Fruit fly (Drosophila melanogaster): ENCODE measurements around the gene CG5391.

The CG5391 gene

dm6 chr3R:22368777-22369214, 34.8 kb upstream of the CG5391 start (continued):
- no peak for TF ChIP-seq CkIIα-i1 (GFP tag; IDR thresholded peaks at IDR 0.05)
- peak; percentile 6 for TF ChIP-seq CG12071 (GFP tag; optimal IDR thresholded peaks at IDR 0.05)
- no peak for TF ChIP-seq prd (optimal IDR thresholded peaks at IDR 0.05)
- peak; percentile 78 for TF ChIP-seq prd (GFP tag; IDR thresholded peaks at IDR 0.05)
- peak; percentile 78 for TF ChIP-seq CG14441 (GFP tag; IDR thresholded peaks at IDR 0.05)
- peak; percentile 4 for TF ChIP-seq yki (optimal IDR thresholded peaks at IDR 0.05)
- peak; percentile 37 for TF ChIP-seq pnt (GFP tag; optimal IDR thresholded peaks at IDR 0.05)
- peak; percentile 69; the same call in 2 of the 3 replicates for TF ChIP-seq CG3726 (GFP tag; IDR thresholded peaks at IDR 0.05)
- TF ChIP-seq zf30C (GFP tag; optimal IDR thresholded peaks at IDR 0.05): no peak
- TF ChIP-seq Spps (tag; optimal IDR thresholded peaks at IDR 0.05): no peak
- peak; percentile 56 for TF ChIP-seq Xbp1 (GFP tag; optimal IDR thresholded peaks at IDR 0.05)
- TF ChIP-seq en (GFP tag; optimal IDR thresholded peaks at IDR 0.05): no peak
- TF ChIP-seq fd102C (GFP tag; optimal IDR thresholded peaks at IDR 0.05): no peak
- no peak for TF ChIP-seq HLHmδ (GFP tag; optimal IDR thresholded peaks at IDR 0.05)
- TF ChIP-seq CG10431 (GFP tag; optimal IDR thresholded peaks at IDR 0.05): no peak
- TF ChIP-seq pho (GFP tag; optimal IDR thresholded peaks at IDR 0.05): peak; percentile 19
- no peak for TF ChIP-seq CG17802 (tag; optimal IDR thresholded peaks at IDR 0.05)
- TF ChIP-seq gcm (GFP tag; optimal IDR thresholded peaks at IDR 0.05): no peak
- no peak for TF ChIP-seq dati (GFP tag; IDR thresholded peaks at IDR 0.05)
- TF ChIP-seq Blimp-1 (GFP tag; optimal IDR thresholded peaks at IDR 0.05): no peak
- TF ChIP-seq C15 (GFP tag; IDR thresholded peaks at IDR 0.05): 0 out of 3 replicates have a peak, but pooled peaks have one; percentile 49
- TF ChIP-seq Fer2 (tag; optimal IDR thresholded peaks at IDR 0.05): peak; percentile 45
- no peak for TF ChIP-seq eve (GFP tag; optimal IDR thresholded peaks at IDR 0.05)
- TF ChIP-seq CG11398 (GFP tag; optimal IDR thresholded peaks at IDR 0.05): no peak
- TF ChIP-seq rib (GFP tag; IDR thresholded peaks at IDR 0.05): no peak
- peak; percentile 65; the same call in 1 of the 2 replicates for TF ChIP-seq NFAT (GFP tag; IDR thresholded peaks at IDR 0.05)
- peak; percentile 14 for TF ChIP-seq Chrac-16 (GFP tag; optimal IDR thresholded peaks at IDR 0.05)
- no peak for TF ChIP-seq CG34376 (GFP tag; optimal IDR thresholded peaks at IDR 0.05)
- TF ChIP-seq CG15011 (GFP tag; optimal IDR thresholded peaks at IDR 0.05): peak; percentile 57
- TF ChIP-seq CG10979 (tag; optimal IDR thresholded peaks at IDR 0.05): peak; percentile 34
- no peak for TF ChIP-seq gsb-n (tag; optimal IDR thresholded peaks at IDR 0.05)
- TF ChIP-seq CG8359 (GFP tag; optimal IDR thresholded peaks at IDR 0.05; ENCODE audit: borderline replicate concordance): peak; percentile 19
- TF ChIP-seq YL-1 (GFP tag; optimal IDR thresholded peaks at IDR 0.05): no peak
- TF ChIP-seq mam (GFP tag; optimal IDR thresholded peaks at IDR 0.05): peak; percentile 71
- TF ChIP-seq CG17829 (tag; optimal IDR thresholded peaks at IDR 0.05): no peak
- TF ChIP-seq seq (GFP tag; IDR thresholded peaks at IDR 0.05): peak; percentile 84
- TF ChIP-seq Hey (tag; optimal IDR thresholded peaks at IDR 0.05): no peak
- TF ChIP-seq Awh (GFP tag; IDR thresholded peaks at IDR 0.05): peak; percentile 56; the same call in 1 of the 2 replicates
- TF ChIP-seq ATbp (GFP tag; optimal IDR thresholded peaks at IDR 0.05): peak; percentile 54
- no peak for TF ChIP-seq MTF-1 (GFP tag; optimal IDR thresholded peaks at IDR 0.05; ENCODE audit: borderline replicate concordance)
- TF ChIP-seq Atf-2 (GFP tag; optimal IDR thresholded peaks at IDR 0.05): no peak
- TF ChIP-seq CG32532 (GFP tag; IDR thresholded peaks at IDR 0.05): peak; percentile 79
- TF ChIP-seq bsh (GFP tag; optimal IDR thresholded peaks at IDR 0.05): peak in 1 of 2 experiments; percentile 38
- peak in 1 of 2 experiments; percentile 13 for TF ChIP-seq chif (GFP tag; optimal IDR thresholded peaks at IDR 0.05)
- TF ChIP-seq CG6175 (GFP tag; IDR thresholded peaks at IDR 0.05): no peak
- peak; percentile 25 for TF ChIP-seq jing (GFP tag; optimal IDR thresholded peaks at IDR 0.05)
- peak; percentile 49 for TF ChIP-seq HHEX (GFP tag; optimal IDR thresholded peaks at IDR 0.05)
- no peak for TF ChIP-seq zen (tag; optimal IDR thresholded peaks at IDR 0.05)
- no peak for TF ChIP-seq repo (GFP tag; optimal IDR thresholded peaks at IDR 0.05)
- no peak for TF ChIP-seq BEAF-32 (GFP tag; optimal IDR thresholded peaks at IDR 0.05)
- no peak for TF ChIP-seq CG8478 (optimal IDR thresholded peaks at IDR 0.05)

All from whole organism, embryonic.